Worm (Caenorhabditis elegans) whole organism, L4 larva: ENCODE measurements around the gene atln-1.

Experiments used
- D1046.2 ChIP-seq: fragments of 200-800 bp; sonication (Bioruptor generic); IDR thresholded peaks from 2 replicates; pipeline ENCODE4 v1.3.6; 2022; ENCODE audit warnings: missing genetic modification characterization, missing compliant biosample characterization
- F26F4.8 ChIP-seq: fragments of 200-800 bp; sonication (Bioruptor generic); conservative IDR thresholded peaks from 2 replicates; pipeline ENCODE4 v1.3.6; 2022; ENCODE audit warnings: missing genetic modification characterization, missing compliant biosample characterization
- F44E2.7 ChIP-seq: fragments of 200-800 bp; sonication (Bioruptor generic); IDR thresholded peaks from 2 replicates; pipeline ENCODE4 v2.1.2; 2022; ENCODE audit warnings: missing genetic modification characterization, missing compliant biosample characterization
- R02D3.7 ChIP-seq: fragments of 150-350 bp; sonication (generic microtip); optimal IDR thresholded peaks from 3 replicates; lab custom pipeline; 2014; ENCODE audit warnings: missing biosample characterization, missing genetic modification characterization
- T26A8.4 ChIP-seq: fragments of 200-800 bp; sonication (Bioruptor generic); IDR thresholded peaks from 2 replicates; pipeline ENCODE4 v1.3.6; 2022; ENCODE audit warnings: missing genetic modification characterization, missing compliant biosample characterization
- Y105C5A.15 ChIP-seq: fragments of 200-800 bp; sonication (Bioruptor generic); IDR thresholded peaks from 2 replicates; pipeline ENCODE4 v1.3.6; 2022; ENCODE audit warnings: missing genetic modification characterization, missing compliant biosample characterization
- ZK337.2 ChIP-seq: fragments of 200-800 bp; sonication (Bioruptor generic); IDR thresholded peaks from 2 replicates; pipeline ENCODE4 v1.3.6; 2022; ENCODE audit warnings: missing genetic modification reagents, missing genetic modification characterization, missing compliant biosample characterization
- aha-1 ChIP-seq: fragments of 150-350 bp; peaks from one replicate; lab custom pipeline; 2014; ENCODE audit warnings: missing biosample characterization, missing genetic modification characterization
- arid-1 ChIP-seq: fragments of 200-800 bp; sonication (Bioruptor generic); conservative IDR thresholded peaks from 2 replicates; pipeline ENCODE4 v1.3.6; 2022; ENCODE audit warnings: missing genetic modification reagents, missing genetic modification characterization, missing compliant biosample characterization
- attf-4 ChIP-seq: sonication (generic microtip); optimal IDR thresholded peaks from 3 replicates; lab custom pipeline; 2017; ENCODE audit warnings: missing biosample characterization, missing genetic modification characterization
- cey-2 ChIP-seq: sonication (generic microtip); optimal IDR thresholded peaks from 3 replicates; lab custom pipeline; 2017; ENCODE audit warnings: missing genetic modification characterization, mild to moderate bottlenecking, missing compliant biosample characterization, antibody characterized with exemption, borderline replicate concordance; ENCODE audit not compliant: insufficient read depth
- daf-16 ChIP-seq, 3 experiments: sonication (generic microtip); optimal IDR thresholded peaks; 2 replicates each; lab custom pipeline; 2016 to 2017; ENCODE audit warnings: missing genetic modification characterization in 3 of 3, missing genetic modification reagents in 3 of 3, mild to moderate bottlenecking in 2 of 3, missing compliant biosample characterization in 2 of 3, missing biosample characterization in 1 of 3, moderate library complexity in 1 of 3
- dmd-8 ChIP-seq: fragments of 200-800 bp; sonication (Bioruptor generic); IDR thresholded peaks from 2 replicates; pipeline ENCODE4 v1.3.6; 2022; ENCODE audit warnings: missing genetic modification characterization, missing compliant biosample characterization
- dmd-9 ChIP-seq: fragments of 200-800 bp; sonication (Bioruptor generic); IDR thresholded peaks from 2 replicates; pipeline ENCODE4 v1.3.6; 2022; ENCODE audit warnings: missing genetic modification reagents, missing genetic modification characterization, missing compliant biosample characterization
- dve-1 ChIP-seq: sonication (generic microtip); optimal IDR thresholded peaks from 2 replicates; lab custom pipeline; 2017; ENCODE audit warnings: antibody characterized with exemption, mild to moderate bottlenecking, missing genetic modification characterization, missing compliant biosample characterization; ENCODE audit not compliant: insufficient read depth
- egl-43 ChIP-seq: fragments of 200-800 bp; sonication (Bioruptor generic); IDR thresholded peaks from 2 replicates; pipeline ENCODE4 v1.3.6; 2022; ENCODE audit warnings: missing genetic modification reagents, missing genetic modification characterization, missing compliant biosample characterization
- gei-8 ChIP-seq: fragments of 200-800 bp; sonication (Bioruptor generic); optimal IDR thresholded peaks from 2 replicates; lab custom pipeline; 2018; ENCODE audit warnings: mild to moderate bottlenecking, missing genetic modification characterization, missing compliant biosample characterization
- hlh-30 ChIP-seq: sonication (generic microtip); optimal IDR thresholded peaks from 2 replicates; lab custom pipeline; 2017; ENCODE audit warnings: antibody characterized with exemption, mild to moderate bottlenecking, missing genetic modification characterization, missing compliant biosample characterization; ENCODE audit not compliant: insufficient read depth
- lim-7 ChIP-seq: fragments of 200-800 bp; sonication (Bioruptor generic); IDR thresholded peaks from 2 replicates; pipeline ENCODE4 v1.3.6; 2022; ENCODE audit warnings: missing genetic modification characterization, missing compliant biosample characterization
- lin-1 ChIP-seq: fragments of 200-800 bp; sonication (Bioruptor generic); IDR thresholded peaks from 2 replicates; pipeline ENCODE4 v1.3.6; 2022; ENCODE audit warnings: missing genetic modification reagents, missing genetic modification characterization, missing compliant biosample characterization
- lin-29 ChIP-seq: fragments of 200-800 bp; sonication (Bioruptor generic); IDR thresholded peaks from 2 replicates; pipeline ENCODE4 v1.3.6; 2022; ENCODE audit warnings: missing genetic modification reagents, missing genetic modification characterization, missing compliant biosample characterization
- lin-38 ChIP-seq: fragments of 200-800 bp; sonication (Bioruptor generic); IDR thresholded peaks from 2 replicates; pipeline ENCODE4 v1.3.6; 2022; ENCODE audit warnings: missing genetic modification reagents, missing genetic modification characterization, missing compliant biosample characterization
- lin-39 ChIP-seq: fragments of 150-350 bp; optimal IDR thresholded peaks from 2 replicates; lab custom pipeline; 2014; ENCODE audit warnings: missing biosample characterization, missing genetic modification reagents, missing genetic modification characterization
- madf-9 ChIP-seq: fragments of 200-800 bp; sonication (Bioruptor generic); conservative IDR thresholded peaks from 2 replicates; pipeline ENCODE4 v1.3.6; 2022; ENCODE audit warnings: missing genetic modification reagents, missing genetic modification characterization, missing compliant biosample characterization
- mdl-1 ChIP-seq, 2 experiments: fragments of 150-350 bp in 1 of 2; sonication (generic microtip) in 1 of 2; optimal IDR thresholded peaks; 2 replicates each; lab custom pipeline; 2014 to 2017; ENCODE audit warnings: missing biosample characterization in 2 of 2, missing genetic modification characterization in 2 of 2
- mes-2 ChIP-seq: sonication (generic microtip); optimal IDR thresholded peaks from 2 replicates; lab custom pipeline; 2016; ENCODE audit warnings: missing genotype, mild to moderate bottlenecking, missing genetic modification characterization, missing compliant biosample characterization; ENCODE audit not compliant: poor library complexity, severe bottlenecking
- mxl-3 ChIP-seq: fragments of 200-800 bp; sonication (Bioruptor generic); optimal IDR thresholded peaks from 2 replicates; lab custom pipeline; 2018; ENCODE audit warnings: mild to moderate bottlenecking, missing genetic modification characterization, missing compliant biosample characterization
- nhr-10 ChIP-seq: fragments of 150-350 bp; optimal IDR thresholded peaks from 2 replicates; lab custom pipeline; 2014; ENCODE audit warnings: missing biosample characterization, missing genetic modification characterization
- nhr-102 ChIP-seq: sonication (generic microtip); optimal IDR thresholded peaks from 2 replicates; lab custom pipeline; 2016; ENCODE audit warnings: mild to moderate bottlenecking, missing genetic modification characterization, moderate library complexity, missing compliant biosample characterization
- nhr-41 ChIP-seq: fragments of 200-800 bp; sonication (Bioruptor generic); IDR thresholded peaks from 2 replicates; pipeline ENCODE4 v1.3.6; 2022; ENCODE audit warnings: missing genetic modification reagents, missing genetic modification characterization, missing compliant biosample characterization
- nhr-6 ChIP-seq: fragments of 150-350 bp; optimal IDR thresholded peaks from 2 replicates; lab custom pipeline; 2014; ENCODE audit warnings: missing biosample characterization, missing genetic modification characterization
- pha-4 ChIP-seq, 2 experiments: fragments of 150-350 bp in 1 of 2; fragments of 200-800 bp in 1 of 2; sonication (Bioruptor generic) in 1 of 2; IDR thresholded peaks in 1 of 2; optimal IDR thresholded peaks in 1 of 2; 2 replicates each; pipeline versions ENCODE4 v1.3.6 to Lab custom; 2014 to 2022; ENCODE audit warnings: missing genetic modification characterization in 2 of 2, missing genetic modification reagents in 2 of 2, missing biosample characterization in 1 of 2, missing compliant biosample characterization in 1 of 2
- pqm-1 ChIP-seq: sonication (generic microtip); optimal IDR thresholded peaks from 2 replicates; lab custom pipeline; 2017; ENCODE audit warnings: missing biosample characterization, missing genetic modification characterization
- rbr-2 ChIP-seq: sonication (generic microtip); optimal IDR thresholded peaks from 2 replicates; lab custom pipeline; 2016; ENCODE audit warnings: missing genotype, missing genetic modification characterization, missing compliant biosample characterization
- saeg-2 ChIP-seq: fragments of 200-800 bp; sonication (Bioruptor generic); IDR thresholded peaks from 2 replicates; pipeline ENCODE4 v1.3.6; 2022; ENCODE audit warnings: missing genetic modification reagents, missing genetic modification characterization, missing compliant biosample characterization
- set-16 ChIP-seq: fragments of 200-800 bp; sonication (Bioruptor generic); IDR thresholded peaks from 2 replicates; pipeline ENCODE4 v1.3.6; 2022; ENCODE audit warnings: missing genetic modification reagents, missing genetic modification characterization, missing compliant biosample characterization
- snpc-4 ChIP-seq: fragments of 150-350 bp; optimal IDR thresholded peaks from 2 replicates; lab custom pipeline; 2014; ENCODE audit warnings: missing biosample characterization, missing genetic modification characterization
- spr-1 ChIP-seq: sonication (generic microtip); optimal IDR thresholded peaks from 2 replicates; lab custom pipeline; 2016; ENCODE audit warnings: mild to moderate bottlenecking, missing genetic modification characterization, missing compliant biosample characterization
- tra-1 ChIP-seq: fragments of 200-800 bp; sonication (Bioruptor generic); IDR thresholded peaks from 2 replicates; pipeline ENCODE4 v1.3.6; 2022; ENCODE audit warnings: missing genetic modification reagents, missing genetic modification characterization, missing compliant biosample characterization
- unc-130 ChIP-seq: sonication (generic microtip); optimal IDR thresholded peaks from 2 replicates; lab custom pipeline; 2016; ENCODE audit warnings: missing genetic modification reagents, missing genetic modification characterization, missing compliant biosample characterization
- unc-39 ChIP-seq: sonication (generic microtip); optimal IDR thresholded peaks from 2 replicates; lab custom pipeline; 2017; ENCODE audit warnings: missing biosample characterization, missing genetic modification characterization
- vab-7 ChIP-seq: fragments of 200-800 bp; sonication (Bioruptor generic); IDR thresholded peaks from 2 replicates; pipeline ENCODE4 v1.3.6; 2022; ENCODE audit warnings: missing genetic modification reagents, missing genetic modification characterization, missing compliant biosample characterization
- zag-1 ChIP-seq: fragments of 150-350 bp; optimal IDR thresholded peaks from 2 replicates; lab custom pipeline; 2014; ENCODE audit warnings: missing biosample characterization, missing genetic modification characterization
- zfp-2 ChIP-seq: sonication (generic microtip); optimal IDR thresholded peaks from 2 replicates; lab custom pipeline; 2016; ENCODE audit warnings: mild to moderate bottlenecking, missing genetic modification characterization, missing compliant biosample characterization
- zip-11 ChIP-seq: fragments of 200-800 bp; sonication (Bioruptor generic); IDR thresholded peaks from 2 replicates; pipeline ENCODE4 v1.3.6; 2022; ENCODE audit warnings: missing genetic modification characterization, missing compliant biosample characterization
- zip-2 ChIP-seq: fragments of 150-350 bp; optimal IDR thresholded peaks from 2 replicates; lab custom pipeline; 2014; ENCODE audit warnings: missing biosample characterization, missing genetic modification characterization
- ztf-7 ChIP-seq: fragments of 150-350 bp; optimal IDR thresholded peaks from 2 replicates; lab custom pipeline; 2014; ENCODE audit warnings: missing biosample characterization, missing genetic modification characterization

The atln-1 gene

DNA sequence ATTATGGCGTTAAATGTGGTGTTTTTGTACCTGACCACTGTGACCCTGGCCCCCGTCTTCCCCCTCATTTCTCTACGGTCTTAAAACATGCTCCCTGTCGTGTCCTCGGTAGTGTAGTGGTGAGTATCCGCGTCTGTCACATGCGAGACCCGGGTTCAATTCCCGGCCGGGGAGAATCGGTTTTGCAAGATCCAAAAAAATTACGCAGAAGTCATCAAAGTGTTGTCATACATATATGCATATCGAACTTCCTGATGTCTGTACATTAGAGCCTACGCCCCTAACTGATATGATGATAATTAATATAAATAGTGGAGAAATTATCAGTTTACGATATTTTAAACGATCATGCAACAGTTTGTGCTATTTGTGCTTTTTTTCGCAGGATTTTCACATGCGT is 17.0 kb downstream of the atln-1 start, which contains the start of gene Y54G2A.45 (continued):
- TF ChIP-seq dve-1 (tag; lab: Kevin White, UChicago) = peak; percentile 88
- peak; percentile 8 for TF ChIP-seq zfp-2 (tag; lab: Kevin White, UChicago)
- TF ChIP-seq nhr-10 = no peak
- no peak for TF ChIP-seq attf-4 (tag; lab: Kevin White, UChicago)
- TF ChIP-seq daf-16 (GFP tag; optimal IDR thresholded peaks at IDR 0.05; lab: Kevin White, UChicago) = peak; percentile 60 to 78
- TF ChIP-seq daf-16 (tag; optimal IDR thresholded peaks at IDR 0.05; lab: Kevin White, UChicago) = peak; percentile 89
- no peak for TF ChIP-seq cey-2 (tag; lab: Kevin White, UChicago)

DNA sequence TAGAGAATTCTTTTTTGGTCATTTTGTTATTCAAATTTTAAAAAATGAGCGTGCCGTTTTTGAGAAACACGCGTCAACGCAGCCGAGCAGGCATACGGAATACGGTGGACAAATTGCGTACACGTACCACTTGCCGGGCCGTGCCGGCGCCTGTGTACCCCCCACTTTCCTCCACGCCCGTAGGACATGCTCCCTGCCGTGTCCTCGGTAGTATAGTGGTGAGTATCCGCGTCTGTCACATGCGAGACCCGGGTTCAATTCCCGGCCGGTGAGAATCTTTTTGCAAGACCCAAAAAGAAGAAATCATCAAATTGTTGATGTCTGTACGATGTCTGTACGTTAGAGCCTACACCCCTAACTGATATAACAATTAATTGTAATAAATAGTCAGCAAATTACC is 19.7 kb downstream of the atln-1 start:
- TF ChIP-seq saeg-2 (GFP tag; lab: Robert Waterston, UW) (no peak), dmd-8 (GFP tag; lab: Robert Waterston, UW) (0 out of 2 replicates have a peak, but pooled peaks have one; percentile 53), spr-1 (no peak), F44E2.7 (0 out of 2 replicates have a peak, but pooled peaks have one; percentile 67), unc-39 (no peak), lin-39 (tag; lab: Kevin White, UChicago) (no peak), mdl-1 (tag; optimal IDR thresholded peaks at IDR 0.05; lab: Kevin White, UChicago) (no peak), arid-1 (GFP tag; lab: Robert Waterston, UW) (0 out of 2 replicates have a peak, but pooled peaks have one; percentile 46), F26F4.8 (GFP tag; lab: Robert Waterston, UW) (0 out of 2 replicates have a peak, but pooled peaks have one; percentile 55), T26A8.4 (GFP tag; lab: Robert Waterston, UW) (no peak), lin-29 (GFP tag; lab: Robert Waterston, UW) (0 out of 2 replicates have a peak, but pooled peaks have one; percentile 19), D1046.2 (GFP tag; lab: Robert Waterston, UW) (0 out of 2 replicates have a peak, but pooled peaks have one; percentile 34), madf-9 (no peak), snpc-4 (no peak), nhr-102 (tag; lab: Kevin White, UChicago) (no peak), mes-2 (tag; lab: Kevin White, UChicago) (peak; percentile 43), set-16 (GFP tag; lab: Robert Waterston, UW) (peak; percentile 41), nhr-41 (no peak), Y105C5A.15 (GFP tag; lab: Robert Waterston, UW) (0 out of 2 replicates have a peak, but pooled peaks have one; percentile 42), lin-38 (GFP tag; lab: Robert Waterston, UW) (peak; percentile 58), aha-1 (tag; lab: Kevin White, UChicago) (no peak), gei-8 (GFP tag; lab: Kevin White, UChicago) (no peak), dmd-9 (0 out of 2 replicates have a peak, but pooled peaks have one; percentile 48), pha-4 (GFP tag; IDR thresholded peaks at IDR 0.05; lab: Robert Waterston, UW) (0 out of 2 replicates have a peak, but pooled peaks have one; percentile 18), pha-4 (tag; optimal IDR thresholded peaks at IDR 0.05; lab: Kevin White, UChicago) (no peak), pqm-1 (tag; lab: Kevin White, UChicago) (no peak), ZK337.2 (GFP tag; lab: Robert Waterston, UW) (no peak), zip-11 (GFP tag; lab: Robert Waterston, UW) (no peak), ztf-7 (tag; lab: Kevin White, UChicago) (no peak), vab-7 (peak; percentile 67; the same call in 1 of the 2 replicates), lin-1 (GFP tag; lab: Robert Waterston, UW) (no peak), tra-1 (GFP tag; lab: Robert Waterston, UW) (peak; percentile 67; the same call in 1 of the 2 replicates), hlh-30 (peak; percentile 46), zip-2 (tag; lab: Kevin White, UChicago) (no peak), daf-16 (GFP tag; optimal IDR thresholded peaks at IDR 0.05; lab: Kevin White, UChicago) (peak in 1 of 2 experiments; percentile 5), daf-16 (tag; optimal IDR thresholded peaks at IDR 0.05; lab: Kevin White, UChicago) (peak; percentile 18), zag-1 (tag; lab: Kevin White, UChicago) (no peak), rbr-2 (no peak), mxl-3 (GFP tag; lab: Kevin White, UChicago) (peak; percentile 6), egl-43 (no peak), unc-130 (peak; percentile 3), nhr-6 (tag; lab: Kevin White, UChicago) (no peak), lim-7 (GFP tag; lab: Robert Waterston, UW) (peak; percentile 75), R02D3.7 (no peak)
